Fruit fly (Drosophila melanogaster): Measurements from ENCODE around the gene Ada.

Ada gene

DNA sequence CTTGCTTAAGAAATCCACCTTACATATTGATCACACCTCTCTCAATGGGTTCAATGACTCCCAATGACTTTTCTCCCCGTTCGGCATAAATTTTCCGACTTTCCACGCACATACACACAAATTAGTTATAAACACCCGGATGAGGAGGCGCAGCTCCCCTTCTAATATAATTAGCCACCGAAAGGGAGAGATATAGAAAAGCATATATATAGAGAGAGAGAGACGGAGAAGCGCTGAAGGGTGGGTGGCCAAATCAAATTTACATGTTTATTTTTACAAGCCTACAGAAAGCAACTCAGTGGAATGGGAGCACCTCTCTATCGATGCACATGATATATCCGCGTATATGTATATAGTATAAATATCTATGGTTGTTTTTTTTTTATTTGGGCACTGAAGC is 36.3 kb upstream of the Ada start:
- TF ChIP-seq Med (GFP tag) = peak; percentile 45
- peak; percentile 17 for TF ChIP-seq cg (GFP tag; optimal IDR thresholded peaks at IDR 0.05)
- TF ChIP-seq crol (GFP tag; IDR thresholded peaks at IDR 0.05) = peak; percentile 21; the same call in 1 of the 2 replicates
- TF ChIP-seq CG32772 (GFP tag; IDR thresholded peaks at IDR 0.05) = 0 out of 2 replicates have a peak, but pooled peaks have one; percentile 13
- peak; percentile 83 for TF ChIP-seq abd-A (tag; optimal IDR thresholded peaks at IDR 0.05)
- peak; percentile 49 for TF ChIP-seq sd (tag; optimal IDR thresholded peaks at IDR 0.05)
- TF ChIP-seq chm (GFP tag; IDR thresholded peaks at IDR 0.05) = 0 out of 2 replicates have a peak, but pooled peaks have one; percentile 29
- peak; percentile 11 for TF ChIP-seq gcm (GFP tag; optimal IDR thresholded peaks at IDR 0.05)
- TF ChIP-seq fd64A (GFP tag; optimal IDR thresholded peaks at IDR 0.05) = peak; percentile 43
- TF ChIP-seq gsb-n (tag; optimal IDR thresholded peaks at IDR 0.05) = peak; percentile 17
- peak in 1 of 2 experiments; percentile 0 for TF ChIP-seq tll (GFP tag; optimal IDR thresholded peaks at IDR 0.05)
- TF ChIP-seq otp (GFP tag; IDR thresholded peaks at IDR 0.05) = no peak
- no peak for TF ChIP-seq CG4424 (GFP tag; optimal IDR thresholded peaks at IDR 0.05)
- TF ChIP-seq CG13424 (tag; optimal IDR thresholded peaks at IDR 0.05) = no peak
- TF ChIP-seq unpg (GFP tag; optimal IDR thresholded peaks at IDR 0.05) = no peak
- TF ChIP-seq sr (GFP tag; IDR thresholded peaks at IDR 0.05) = peak; percentile 83
- TF ChIP-seq cwo (GFP tag; optimal IDR thresholded peaks at IDR 0.05) = no peak
- peak; percentile 34 for TF ChIP-seq sqz (GFP tag; optimal IDR thresholded peaks at IDR 0.05)
- TF ChIP-seq CG12769 (tag; optimal IDR thresholded peaks at IDR 0.05) = peak; percentile 72
- peak; percentile 92 for TF ChIP-seq CG7745 (tag; optimal IDR thresholded peaks at IDR 0.05)
- peak; percentile 27 for TF ChIP-seq kah (GFP tag; optimal IDR thresholded peaks at IDR 0.05)
- TF ChIP-seq Dad (GFP tag; optimal IDR thresholded peaks at IDR 0.05) = no peak
- TF ChIP-seq ci (GFP tag; IDR thresholded peaks at IDR 0.05) = peak; percentile 53; the same call in 1 of the 3 replicates
- TF ChIP-seq Vsx1 (GFP tag; optimal IDR thresholded peaks at IDR 0.05) = peak; percentile 87
- TF ChIP-seq vvl (GFP tag; IDR thresholded peaks at IDR 0.05) = peak; percentile 24; the same call in 1 of the 2 replicates
- 0 out of 2 replicates have a peak, but pooled peaks have one; percentile 36 for TF ChIP-seq CG32767 (GFP tag; IDR thresholded peaks at IDR 0.05)
- TF ChIP-seq Kr (GFP tag; optimal IDR thresholded peaks at IDR 0.05) = peak; percentile 14
- TF ChIP-seq Scr (GFP tag; IDR thresholded peaks at IDR 0.05; ENCODE audit: partially characterized antibody) = no peak
- TF ChIP-seq zfh1 (GFP tag; IDR thresholded peaks at IDR 0.05) = 0 out of 3 replicates have a peak, but pooled peaks have one; percentile 15
- no peak for TF ChIP-seq phol (tag; optimal IDR thresholded peaks at IDR 0.05)
- peak; percentile 58 for TF ChIP-seq pros (GFP tag; optimal IDR thresholded peaks at IDR 0.05)
- TF ChIP-seq nerfin-2 (GFP tag; IDR thresholded peaks at IDR 0.05; ENCODE audit: partially characterized antibody) = no peak
- peak; percentile 60; the same call in 1 of the 3 replicates for TF ChIP-seq z (GFP tag; IDR thresholded peaks at IDR 0.05)
- TF ChIP-seq chinmo (GFP tag; IDR thresholded peaks at IDR 0.05; ENCODE audit: partially characterized antibody) = 0 out of 4 replicates have a peak, but pooled peaks have one; percentile 40

DNA sequence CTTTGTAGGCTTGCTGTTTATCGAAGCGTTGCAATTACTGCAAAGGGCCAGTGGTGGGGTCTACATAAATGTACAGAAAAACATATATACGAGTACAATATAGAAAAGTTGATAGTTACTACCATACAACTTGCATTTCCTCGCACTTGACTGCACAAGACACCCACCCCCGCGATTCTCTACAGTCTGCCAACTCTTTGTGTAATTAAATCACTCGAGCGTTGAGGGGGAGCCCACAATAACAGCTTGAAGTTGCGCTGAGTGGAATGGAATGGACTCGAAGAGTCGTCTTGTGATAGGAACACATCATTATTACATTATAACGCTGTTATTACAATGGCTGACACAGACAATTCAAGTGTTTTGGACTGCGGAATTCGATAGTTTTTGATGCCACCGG is 35.6 kb upstream of the Ada start:
- TF ChIP-seq CG12299 (tag; optimal IDR thresholded peaks at IDR 0.05) = no peak
- peak; percentile 77 for TF ChIP-seq Ets65A (GFP tag)
- TF ChIP-seq crol (GFP tag; IDR thresholded peaks at IDR 0.05) = peak; percentile 65
- no peak for TF ChIP-seq sim (GFP tag; IDR thresholded peaks at IDR 0.05)
- no peak for TF ChIP-seq hth (optimal IDR thresholded peaks at IDR 0.05)
- no peak for TF ChIP-seq hbn (GFP tag; IDR thresholded peaks at IDR 0.05; ENCODE audit: partially characterized antibody)
- no peak for TF ChIP-seq jumu (GFP tag; optimal IDR thresholded peaks at IDR 0.05)
- TF ChIP-seq CG9932 (GFP tag; IDR thresholded peaks at IDR 0.05) = no peak
- no peak for TF ChIP-seq CG11093 (GFP tag; IDR thresholded peaks at IDR 0.05)
- TF ChIP-seq sd (tag; optimal IDR thresholded peaks at IDR 0.05) = peak; percentile 16
- peak; percentile 71 for TF ChIP-seq pros (GFP tag; optimal IDR thresholded peaks at IDR 0.05)
- no peak for TF ChIP-seq mam (GFP tag; optimal IDR thresholded peaks at IDR 0.05)
- TF ChIP-seq z (GFP tag; IDR thresholded peaks at IDR 0.05) = peak; percentile 79
- no peak for TF ChIP-seq CG6765 (GFP tag; optimal IDR thresholded peaks at IDR 0.05)
- TF ChIP-seq Blimp-1 (GFP tag; optimal IDR thresholded peaks at IDR 0.05) = no peak
- no peak for TF ChIP-seq lola (GFP tag; optimal IDR thresholded peaks at IDR 0.05)
- TF ChIP-seq sens (GFP tag) = peak; percentile 22
- no peak for TF ChIP-seq CG10209 (GFP tag; optimal IDR thresholded peaks at IDR 0.05)
- TF ChIP-seq yki (optimal IDR thresholded peaks at IDR 0.05) = no peak
- TF ChIP-seq TFAM (GFP tag; optimal IDR thresholded peaks at IDR 0.05) = no peak
- TF ChIP-seq CG18619 (GFP tag; optimal IDR thresholded peaks at IDR 0.05) = no peak
- TF ChIP-seq Med (GFP tag) = peak; percentile 66
